Fruit fly (Drosophila melanogaster): ENCODE measurements around the gene CG45122.

CG45122 gene

dm6 chr3R:13078263-13078662, 34.3 kb downstream of the CG45122 start (continued):
- no peak for TF ChIP-seq esg (GFP tag; conservative IDR thresholded peaks at IDR 0.05)
- no peak for TF ChIP-seq usp (GFP tag; optimal IDR thresholded peaks at IDR 0.05)
- TF ChIP-seq sd (tag; optimal IDR thresholded peaks at IDR 0.05): no peak
- peak; percentile 7 for TF ChIP-seq slou (GFP tag; optimal IDR thresholded peaks at IDR 0.05)
- TF ChIP-seq HLH54F (GFP tag; optimal IDR thresholded peaks at IDR 0.05): peak; percentile 0
- no peak for TF ChIP-seq vfl (GFP tag; optimal IDR thresholded peaks at IDR 0.05)
- no peak for TF ChIP-seq CG4854 (GFP tag; optimal IDR thresholded peaks at IDR 0.05)
- TF ChIP-seq dmrt99B (tag; optimal IDR thresholded peaks at IDR 0.05): no peak
- no peak for TF ChIP-seq NC2α (GFP tag; optimal IDR thresholded peaks at IDR 0.05)
- no peak for TF ChIP-seq CG17568 (GFP tag; optimal IDR thresholded peaks at IDR 0.05)
- TF ChIP-seq sug (tag; optimal IDR thresholded peaks at IDR 0.05): no peak
- TF ChIP-seq Six4 (GFP tag; optimal IDR thresholded peaks at IDR 0.05): no peak
- no peak for TF ChIP-seq CG4424 (GFP tag; optimal IDR thresholded peaks at IDR 0.05)
- no peak for TF ChIP-seq psq (GFP tag; optimal IDR thresholded peaks at IDR 0.05)
- no peak for TF ChIP-seq pfk (GFP tag; optimal IDR thresholded peaks at IDR 0.05)
- TF ChIP-seq CrebB (tag; optimal IDR thresholded peaks at IDR 0.05): no peak
- TF ChIP-seq cg (GFP tag; optimal IDR thresholded peaks at IDR 0.05): no peak
- peak; percentile 46; the same call in 1 of the 2 replicates for TF ChIP-seq slbo (GFP tag; IDR thresholded peaks at IDR 0.05)
- no peak for TF ChIP-seq tgo (GFP tag; IDR thresholded peaks at IDR 0.05)
- TF ChIP-seq ftz-f1 (GFP tag; optimal IDR thresholded peaks at IDR 0.05): no peak
- no peak for TF ChIP-seq jing (GFP tag; optimal IDR thresholded peaks at IDR 0.05)
- no peak for TF ChIP-seq zfh2 (GFP tag; optimal IDR thresholded peaks at IDR 0.05)
- TF ChIP-seq Awh (GFP tag; IDR thresholded peaks at IDR 0.05): no peak
- no peak for TF ChIP-seq corto (GFP tag; optimal IDR thresholded peaks at IDR 0.05)
- TF ChIP-seq CG7963 (GFP tag; IDR thresholded peaks at IDR 0.05; ENCODE audit: partially characterized antibody): no peak
- no peak for TF ChIP-seq CG11560 (tag; IDR thresholded peaks at IDR 0.05)
- no peak for TF ChIP-seq Tbp (GFP tag; optimal IDR thresholded peaks at IDR 0.05)
- TF ChIP-seq CG4707 (GFP tag; optimal IDR thresholded peaks at IDR 0.05): no peak
- peak; percentile 53; the same call in 2 of the 3 replicates for TF ChIP-seq CG17361 (GFP tag; IDR thresholded peaks at IDR 0.05)
- TF ChIP-seq CG33557 (GFP tag; optimal IDR thresholded peaks at IDR 0.05): peak; percentile 3
- no peak for TF ChIP-seq chinmo (GFP tag; IDR thresholded peaks at IDR 0.05; ENCODE audit: partially characterized antibody)
- no peak for TF ChIP-seq nerfin-2 (GFP tag; IDR thresholded peaks at IDR 0.05; ENCODE audit: partially characterized antibody)
- peak; percentile 43; the same call in 2 of the 3 replicates for TF ChIP-seq CG11456 (GFP tag; IDR thresholded peaks at IDR 0.05)
- TF ChIP-seq Hr51 (GFP tag; optimal IDR thresholded peaks at IDR 0.05): no peak
- no peak for TF ChIP-seq Dref (GFP tag; IDR thresholded peaks at IDR 0.05)
- TF ChIP-seq Abd-B (GFP tag; optimal IDR thresholded peaks at IDR 0.05): no peak
- no peak for TF ChIP-seq CG17802 (tag; optimal IDR thresholded peaks at IDR 0.05)
- TF ChIP-seq NK7.1 (GFP tag; optimal IDR thresholded peaks at IDR 0.05): no peak
- TF ChIP-seq Ptx1 (GFP tag; IDR thresholded peaks at IDR 0.05): peak; percentile 28; the same call in 1 of the 2 replicates
- peak; percentile 90 for TF ChIP-seq Myb (GFP tag; optimal IDR thresholded peaks at IDR 0.05)
- no peak for TF ChIP-seq Oli (tag; optimal IDR thresholded peaks at IDR 0.05)
- TF ChIP-seq Camta (GFP tag; optimal IDR thresholded peaks at IDR 0.05): peak; percentile 13
- no peak for TF ChIP-seq Sry-β (GFP tag; optimal IDR thresholded peaks at IDR 0.05)
- TF ChIP-seq CG13894 (tag; optimal IDR thresholded peaks at IDR 0.05): no peak
- no peak for TF ChIP-seq CHES-1-like (GFP tag; optimal IDR thresholded peaks at IDR 0.05)
- no peak for TF ChIP-seq CG14441 (GFP tag; IDR thresholded peaks at IDR 0.05)
- TF ChIP-seq ci (GFP tag; IDR thresholded peaks at IDR 0.05): peak; percentile 54; the same call in 2 of the 3 replicates
- TF ChIP-seq chif (GFP tag; optimal IDR thresholded peaks at IDR 0.05): peak in 1 of 2 experiments; percentile 45
- TF ChIP-seq knrl (GFP tag; IDR thresholded peaks at IDR 0.05; ENCODE audit: partially characterized antibody): peak; percentile 62; the same call in 1 of the 3 replicates
- TF ChIP-seq CG32767 (GFP tag; IDR thresholded peaks at IDR 0.05): no peak
- no peak for TF ChIP-seq Jarid2 (GFP tag; optimal IDR thresholded peaks at IDR 0.05)
